Fruit fly (Drosophila melanogaster): ENCODE measurements around the gene GABPI.

DNA sequence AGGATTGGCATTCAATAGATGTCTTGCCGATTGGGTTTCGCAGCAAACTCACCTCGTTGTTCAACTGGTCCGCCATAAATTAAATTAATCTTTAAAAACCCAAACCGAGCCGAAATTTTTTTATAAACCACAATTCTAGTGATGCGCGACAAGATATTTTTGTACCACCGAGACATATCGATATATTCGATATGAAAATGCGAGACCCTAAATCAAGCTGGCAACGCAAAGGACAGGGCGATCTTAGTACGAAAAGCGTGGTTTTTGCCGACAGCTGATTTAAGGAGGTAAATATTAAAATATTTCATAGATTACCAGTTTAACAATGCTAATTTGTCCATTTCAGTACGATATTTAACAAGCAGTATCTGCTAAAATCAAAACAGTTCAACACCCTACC, 1.3 kb upstream of the GABPI start, which contains the start of the genes Sf3b2 and CG17219:
- TF ChIP-seq h (optimal IDR thresholded peaks at IDR 0.05) = no peak
- TF ChIP-seq Myc (optimal IDR thresholded peaks at IDR 0.05) = no peak
- no peak for TF ChIP-seq psq (optimal IDR thresholded peaks at IDR 0.05)
- no peak for TF ChIP-seq insv (optimal IDR thresholded peaks at IDR 0.05)
